Worm (Caenorhabditis elegans) whole organism, L1 larva: Measurements from ENCODE around the gene E02H9.1.

Experiments
- F16B12.6 ChIP-seq: fragments of 150-350 bp; optimal IDR thresholded peaks from 2 replicates; lab custom pipeline; 2014; ENCODE audit warnings: missing biosample characterization, missing genetic modification characterization
- Y116A8C.19 ChIP-seq: sonication (generic microtip); optimal IDR thresholded peaks from 2 replicates; lab custom pipeline; 2016; ENCODE audit warnings: missing compliant biosample characterization, missing genetic modification characterization, borderline replicate concordance
- blmp-1 ChIP-seq: fragments of 150-350 bp; optimal IDR thresholded peaks from 2 replicates; lab custom pipeline; 2014; ENCODE audit warnings: missing biosample characterization, missing genetic modification characterization
- ceh-63 ChIP-seq: fragments of 200-800 bp; sonication (Bioruptor generic); optimal IDR thresholded peaks from 2 replicates; lab custom pipeline; 2018; ENCODE audit warnings: mild to moderate bottlenecking, missing genetic modification characterization, missing compliant biosample characterization
- ceh-82 ChIP-seq, 3 experiments: fragments of 150-350 bp in 1 of 3; sonication (generic microtip) in 2 of 3; optimal IDR thresholded peaks; 2 replicates each; lab custom pipeline; 2014 to 2017; ENCODE audit warnings: missing biosample characterization in 3 of 3, missing genetic modification characterization in 3 of 3
- dpl-1 ChIP-seq, 3 experiments: fragments of 150-350 bp in 2 of 3; sonication (generic microtip) in 1 of 3; optimal IDR thresholded peaks; 2 replicates each; lab custom pipeline; 2014 to 2017; ENCODE audit warnings: missing biosample characterization in 3 of 3, missing genetic modification characterization in 3 of 3, missing genetic modification reagents in 3 of 3
- efl-1 ChIP-seq, 4 experiments: fragments of 150-350 bp; optimal IDR thresholded peaks in 3 of 4; peaks in 1 of 4; 1 replicate in 1 of 4; 2 replicates in 3 of 4; lab custom pipeline; 2014; ENCODE audit warnings: missing biosample characterization in 2 of 4, missing genetic modification characterization in 2 of 4, missing genetic modification reagents in 2 of 4
- efl-3 ChIP-seq: fragments of 200-800 bp; sonication (Bioruptor generic); optimal IDR thresholded peaks from 2 replicates; lab custom pipeline; 2018; ENCODE audit warnings: mild to moderate bottlenecking, missing genetic modification characterization, missing compliant biosample characterization
- elt-2 ChIP-seq: sonication (generic microtip); optimal IDR thresholded peaks from 2 replicates; lab custom pipeline; 2016; ENCODE audit warnings: missing genetic modification characterization, mild to moderate bottlenecking, inconsistent platforms, missing compliant biosample characterization, missing genetic modification reagents
- fkh-10 ChIP-seq: sonication (generic microtip); optimal IDR thresholded peaks from 2 replicates; lab custom pipeline; 2017; ENCODE audit warnings: missing biosample characterization, missing genetic modification reagents, missing genetic modification characterization
- fkh-8 ChIP-seq: sonication (generic microtip); optimal IDR thresholded peaks from 2 replicates; lab custom pipeline; 2016; ENCODE audit warnings: mild to moderate bottlenecking, missing genetic modification characterization, missing compliant biosample characterization
- isw-1 ChIP-seq: fragments of 200-800 bp; sonication (Bioruptor generic); IDR thresholded peaks from 2 replicates; pipeline ENCODE4 v1.3.6; 2022; ENCODE audit warnings: missing genetic modification characterization, missing compliant biosample characterization
- lin-13 ChIP-seq: fragments of 150-350 bp; optimal IDR thresholded peaks from 2 replicates; lab custom pipeline; 2014; ENCODE audit warnings: missing biosample characterization, missing genetic modification reagents, missing genetic modification characterization
- lin-35 ChIP-seq, 2 experiments: fragments of 150-350 bp; optimal IDR thresholded peaks; 2 replicates each; lab custom pipeline; 2014; ENCODE audit warnings: missing biosample characterization in 2 of 2, missing genetic modification characterization in 2 of 2, missing genetic modification reagents in 2 of 2
- lsy-2 ChIP-seq, 2 experiments: fragments of 150-350 bp; optimal IDR thresholded peaks; 2 replicates each; lab custom pipeline; 2014; ENCODE audit warnings: missing biosample characterization in 2 of 2, missing genetic modification characterization in 2 of 2
- mab-9 ChIP-seq: fragments of 200-800 bp; sonication (Bioruptor generic); IDR thresholded peaks from 2 replicates; pipeline ENCODE4 v1.3.6; 2022; ENCODE audit warnings: missing genetic modification reagents, missing genetic modification characterization, missing compliant biosample characterization
- mep-1 ChIP-seq: fragments of 150-350 bp; optimal IDR thresholded peaks from 2 replicates; lab custom pipeline; 2014; ENCODE audit warnings: missing biosample characterization, missing genetic modification characterization
- nhr-11 ChIP-seq: fragments of 150-350 bp; optimal IDR thresholded peaks from 2 replicates; lab custom pipeline; 2014; ENCODE audit warnings: missing biosample characterization, missing genetic modification characterization
- nhr-12 ChIP-seq: sonication (generic microtip); optimal IDR thresholded peaks from 2 replicates; lab custom pipeline; 2017; ENCODE audit warnings: missing biosample characterization, missing genetic modification characterization
- nhr-71 ChIP-seq: sonication (generic microtip); optimal IDR thresholded peaks from 2 replicates; lab custom pipeline; 2016; ENCODE audit warnings: mild to moderate bottlenecking, missing genetic modification characterization, moderate library complexity, missing compliant biosample characterization
- nhr-84 ChIP-seq: sonication (generic microtip); optimal IDR thresholded peaks from 2 replicates; lab custom pipeline; 2017; ENCODE audit warnings: missing biosample characterization, missing genetic modification characterization
- pqm-1 ChIP-seq: sonication (generic microtip); optimal IDR thresholded peaks from 3 replicates; lab custom pipeline; 2017; ENCODE audit warnings: missing biosample characterization, missing genetic modification characterization
- skn-1 ChIP-seq: fragments of 150-350 bp; optimal IDR thresholded peaks from 2 replicates; lab custom pipeline; 2014; ENCODE audit warnings: missing biosample characterization, missing genetic modification characterization
- snu-23 ChIP-seq: sonication (generic microtip); optimal IDR thresholded peaks from 2 replicates; lab custom pipeline; 2016; ENCODE audit warnings: missing genetic modification characterization, missing compliant biosample characterization
- sptf-1 ChIP-seq: fragments of 150-350 bp; optimal IDR thresholded peaks from 2 replicates; lab custom pipeline; 2014; ENCODE audit warnings: missing biosample characterization, missing genetic modification characterization
- swsn-7 ChIP-seq: sonication (generic microtip); optimal IDR thresholded peaks from 2 replicates; lab custom pipeline; 2016; ENCODE audit warnings: missing genetic modification characterization, missing compliant biosample characterization
- tlp-1 ChIP-seq: fragments of 150-350 bp; optimal IDR thresholded peaks from 2 replicates; lab custom pipeline; 2014; ENCODE audit warnings: missing biosample characterization, missing genetic modification characterization
- unc-30 ChIP-seq: sonication (generic microtip); optimal IDR thresholded peaks from 2 replicates; lab custom pipeline; 2017; ENCODE audit warnings: missing biosample characterization, missing genetic modification characterization
- unc-86 ChIP-seq: sonication (generic microtip); optimal IDR thresholded peaks from 2 replicates; lab custom pipeline; 2016; ENCODE audit warnings: missing genetic modification characterization, missing compliant biosample characterization
- unc-98 ChIP-seq: fragments of 200-800 bp; sonication (Bioruptor generic); IDR thresholded peaks from 2 replicates; pipeline ENCODE4 v1.3.6; 2022; ENCODE audit warnings: missing genetic modification characterization, missing compliant biosample characterization
- vab-15 ChIP-seq: sonication (generic microtip); optimal IDR thresholded peaks from 2 replicates; lab custom pipeline; 2017; ENCODE audit warnings: missing genotype, mild to moderate bottlenecking, missing genetic modification characterization, missing compliant biosample characterization
- xbp-1 ChIP-seq: sonication (generic microtip); optimal IDR thresholded peaks from 2 replicates; lab custom pipeline; 2016; ENCODE audit warnings: missing genetic modification characterization, missing compliant biosample characterization
- ztf-4 ChIP-seq: fragments of 150-350 bp; optimal IDR thresholded peaks from 2 replicates; lab custom pipeline; 2014; ENCODE audit warnings: missing biosample characterization, missing genetic modification characterization

E02H9.1 gene

ce11 chrIII:2482754-2483153 lies 14.5 kb downstream of the E02H9.1 start:
- TF ChIP-seq isw-1 (GFP tag; lab: Robert Waterston, UW) (no peak), unc-86 (tag; lab: Kevin White, UChicago) (no peak)

- TF ChIP-seq lin-13 (GFP tag; lab: Kevin White, UChicago), result no peak
- peak; percentile 20 for TF ChIP-seq skn-1 (tag; lab: Kevin White, UChicago)
- peak; percentile 29 for TF ChIP-seq blmp-1 (tag; lab: Kevin White, UChicago)
- TF ChIP-seq mep-1, result peak; percentile 26
- peak; percentile 88 for TF ChIP-seq F16B12.6 (tag; lab: Kevin White, UChicago)
- no peak for TF ChIP-seq ztf-4 (tag; lab: Kevin White, UChicago)
- peak in 2 of 3 experiments; percentile 35 to 67 for TF ChIP-seq dpl-1 (GFP tag; optimal IDR thresholded peaks at IDR 0.05; lab: Kevin White, UChicago)
- no peak for TF ChIP-seq unc-98 (GFP tag; lab: Robert Waterston, UW)
- peak; percentile 58 to 61 for TF ChIP-seq lsy-2 (tag; optimal IDR thresholded peaks at IDR 0.05; lab: Kevin White, UChicago)
- no peak for TF ChIP-seq fkh-8 (tag; lab: Kevin White, UChicago)
- TF ChIP-seq lin-35 (GFP tag; optimal IDR thresholded peaks at IDR 0.05; lab: Kevin White, UChicago), result peak; percentile 39 to 48
- TF ChIP-seq ceh-82 (tag; optimal IDR thresholded peaks at IDR 0.05; lab: Kevin White, UChicago), result peak in 1 of 3 experiments; percentile 15
- TF ChIP-seq snu-23 (GFP tag; lab: Kevin White, UChicago), result peak; percentile 44
- TF ChIP-seq nhr-71 (tag; lab: Kevin White, UChicago), result no peak
- TF ChIP-seq efl-1 (optimal IDR thresholded peaks at IDR 0.05; lab: Kevin White, UChicago), result peak; percentile 40 to 57
- TF ChIP-seq efl-1 (GFP tag; optimal IDR thresholded peaks at IDR 0.05 in 1 of 2; lab: Kevin White, UChicago), result peak; percentile 53 to 94
- TF ChIP-seq xbp-1 (tag; lab: Kevin White, UChicago), result peak; percentile 38
- no peak for TF ChIP-seq fkh-10 (GFP tag; lab: Kevin White, UChicago)
- TF ChIP-seq vab-15 (tag; lab: Kevin White, UChicago), result no peak
- no peak for TF ChIP-seq sptf-1 (tag; lab: Kevin White, UChicago)
- TF ChIP-seq, all 84 proteins: peak for 11
Observed at ce11 chrIII:2487046-2487760, 18.9 kb downstream of the E02H9.1 start, which contains the start of gene Y54F10AL.1. TSS of gene Y54F10AL.1 (plus strand) at chrIII:2487710.

ce11 chrIII:2497270-2498201 lies 29.2 kb downstream of the E02H9.1 start:
- peak; percentile 69; the same call in 1 of the 2 replicates for TF ChIP-seq mab-9 (GFP tag; lab: Robert Waterston, UW)
- TF ChIP-seq, all 84 proteins: peak for 1; not testable (repeated sequence) for 83

- TF ChIP-seq efl-1 (optimal IDR thresholded peaks at IDR 0.05; lab: Kevin White, UChicago) (no peak), efl-1 (GFP tag; optimal IDR thresholded peaks at IDR 0.05 in 1 of 2; lab: Kevin White, UChicago) (peak in 1 of 2 experiments; percentile 12), ceh-63 (GFP tag; lab: Kevin White, UChicago) (no peak)
Observed at ce11 chrIII:2506463-2506862, 38.2 kb downstream of the E02H9.1 start.

ce11 chrIII:2507938-2508337 lies 39.7 kb downstream of the E02H9.1 start, which contains the start of gene Y54F10AM.8:
TSS of gene Y54F10AM.8 (minus strand) at chrIII:2507972.
- no peak for TF ChIP-seq dpl-1 (GFP tag; optimal IDR thresholded peaks at IDR 0.05; lab: Kevin White, UChicago)
- no peak for TF ChIP-seq nhr-71 (tag; lab: Kevin White, UChicago)
- TF ChIP-seq elt-2, result peak; percentile 83
- TF ChIP-seq lin-13 (GFP tag; lab: Kevin White, UChicago), result no peak
- TF ChIP-seq pqm-1 (tag; lab: Kevin White, UChicago), result peak; percentile 93
- TF ChIP-seq swsn-7 (tag; lab: Kevin White, UChicago), result no peak
- TF ChIP-seq nhr-11 (tag; lab: Kevin White, UChicago), result no peak
- TF ChIP-seq efl-3 (GFP tag; lab: Kevin White, UChicago), result no peak
- no peak for TF ChIP-seq nhr-84 (tag; lab: Kevin White, UChicago)
- TF ChIP-seq unc-30 (tag; lab: Kevin White, UChicago), result no peak
- TF ChIP-seq tlp-1, result peak; percentile 73
- no peak for TF ChIP-seq nhr-12 (tag; lab: Kevin White, UChicago)
- no peak for TF ChIP-seq Y116A8C.19 (tag; lab: Kevin White, UChicago)
